Worm (Caenorhabditis elegans): Measurements from ENCODE around the gene coq-3.

- no peak for TF ChIP-seq mdl-1 (tag; optimal IDR thresholded peaks at IDR 0.05)
- TF ChIP-seq unc-39 (tag; optimal IDR thresholded peaks at IDR 0.05): no peak
- no peak for TF ChIP-seq ama-1 (optimal IDR thresholded peaks at IDR 0.05)
- TF ChIP-seq alr-1 (tag; optimal IDR thresholded peaks at IDR 0.05): no peak
- TF ChIP-seq lin-39 (tag; optimal IDR thresholded peaks at IDR 0.05): no peak
- no peak for TF ChIP-seq nhr-12 (tag; optimal IDR thresholded peaks at IDR 0.05)
- TF ChIP-seq ZK546.5 (tag; optimal IDR thresholded peaks at IDR 0.05): no peak
- no peak for TF ChIP-seq ceh-16 (tag; optimal IDR thresholded peaks at IDR 0.05)
- no peak for TF ChIP-seq elt-1 (tag; optimal IDR thresholded peaks at IDR 0.05)
- TF ChIP-seq blmp-1 (tag; optimal IDR thresholded peaks at IDR 0.05; ENCODE audit: insufficient read depth): no peak
- no peak for TF ChIP-seq nhr-25 (tag; optimal IDR thresholded peaks at IDR 0.05)
- no peak for TF ChIP-seq ztf-4 (tag; optimal IDR thresholded peaks at IDR 0.05)
Observed at ce11 chrIV:14795918-14796488, at the start of gene coq-3.

Measured in whole organism, L2 larva.